Fruit fly (Drosophila melanogaster) whole organism, embryonic: ENCODE results near the gene CG14854.

Experiments used
- Atf6 ChIP-seq: fragments of 200-800 bp; sonication (Bioruptor generic); IDR thresholded peaks from 2 replicates; pipeline ENCODE4 v1.3.6; 2022; ENCODE audit warnings: missing biosample characterization, missing genetic modification characterization
- BtbVII ChIP-seq: fragments of 200-800 bp; sonication (Bioruptor generic); optimal IDR thresholded peaks from 3 replicates; lab custom pipeline; 2017; ENCODE audit warnings: missing biosample characterization, mild to moderate bottlenecking, missing genetic modification characterization
- CG10565 ChIP-seq: fragments of 200-800 bp; sonication (Bioruptor generic); optimal IDR thresholded peaks from 3 replicates; lab custom pipeline; 2016; ENCODE audit warnings: missing biosample characterization, mild to moderate bottlenecking, missing genetic modification characterization
- CG12299 ChIP-seq: fragments of 200-800 bp; sonication (Bioruptor generic); optimal IDR thresholded peaks from 2 replicates; lab custom pipeline; 2018; ENCODE audit warnings: missing biosample characterization, mild to moderate bottlenecking, missing genetic modification characterization
- CG13894 ChIP-seq: fragments of 200-800 bp; sonication (Bioruptor generic); optimal IDR thresholded peaks from 3 replicates; lab custom pipeline; 2018; ENCODE audit warnings: missing biosample characterization, mild to moderate bottlenecking, missing genetic modification characterization, moderate library complexity
- CG15011 ChIP-seq: fragments of 200-800 bp; sonication (Bioruptor generic); optimal IDR thresholded peaks from 3 replicates; lab custom pipeline; 2018; ENCODE audit warnings: missing biosample characterization, mild to moderate bottlenecking, missing genetic modification characterization
- CG15073 ChIP-seq: fragments of 200-800 bp; sonication (Bioruptor generic); optimal IDR thresholded peaks from 2 replicates; lab custom pipeline; 2016; ENCODE audit warnings: missing biosample characterization, missing genetic modification characterization
- CG30431 ChIP-seq: fragments of 200-800 bp; sonication (Bioruptor generic); optimal IDR thresholded peaks from 2 replicates; lab custom pipeline; 2017; ENCODE audit warnings: missing biosample characterization, missing genetic modification characterization
- CG31441 ChIP-seq: fragments of 200-800 bp; sonication (Bioruptor generic); IDR thresholded peaks from 2 replicates; pipeline ENCODE4 v1.3.6; 2022; ENCODE audit warnings: missing biosample characterization, missing genetic modification characterization
- CG43689 ChIP-seq: fragments of 200-800 bp; sonication (Bioruptor generic); IDR thresholded peaks from 2 replicates; pipeline ENCODE4 v1.3.6; 2022; ENCODE audit warnings: missing biosample characterization, missing genetic modification characterization
- CG6254 ChIP-seq: fragments of 200-800 bp; sonication (Bioruptor generic); optimal IDR thresholded peaks from 3 replicates; lab custom pipeline; 2017; ENCODE audit warnings: mild to moderate bottlenecking, missing biosample characterization, missing genetic modification reagents, missing genetic modification characterization
- CG7745 ChIP-seq: fragments of 200-800 bp; sonication (Bioruptor generic); optimal IDR thresholded peaks from 2 replicates; lab custom pipeline; 2018; ENCODE audit warnings: missing biosample characterization, mild to moderate bottlenecking, missing genetic modification characterization, moderate library complexity
- CG8290 ChIP-seq, 3 experiments: fragments of 200-800 bp; sonication (Bioruptor generic); optimal IDR thresholded peaks; 2 replicates each; lab custom pipeline; 2016 to 2019; ENCODE audit warnings: missing biosample characterization in 3 of 3, missing genetic modification characterization in 3 of 3, mild to moderate bottlenecking in 2 of 3, moderate library complexity in 1 of 3
- Dbx ChIP-seq: fragments of 200-800 bp; sonication (Bioruptor generic); IDR thresholded peaks from 3 replicates; pipeline ENCODE4 v1.3.6; 2022; ENCODE audit warnings: missing biosample characterization, missing genetic modification characterization
- Dip3 ChIP-seq: fragments of 200-800 bp; sonication (Bioruptor generic); optimal IDR thresholded peaks from 3 replicates; lab custom pipeline; 2016; ENCODE audit warnings: missing biosample characterization, missing genetic modification characterization
- Doc2 ChIP-seq: fragments of 200-800 bp; sonication (Bioruptor generic); IDR thresholded peaks from 2 replicates; pipeline ENCODE4 v1.3.6; 2022; ENCODE audit warnings: missing biosample characterization, missing genetic modification characterization
- E2f2 ChIP-seq: fragments of 200-800 bp; sonication (Bioruptor generic); IDR thresholded peaks from 2 replicates; pipeline ENCODE4 v1.3.6; 2022; ENCODE audit warnings: missing biosample characterization, missing genetic modification characterization
- Eip74EF ChIP-seq, 2 experiments: fragments of 200-800 bp in 1 of 2; fragments of >200 bp in 1 of 2; sonication (Bioruptor generic) in 1 of 2; optimal IDR thresholded peaks; 2 replicates each; lab custom pipeline; 2017 to 2019; ENCODE audit warnings: missing biosample characterization in 2 of 2, missing genetic modification characterization in 2 of 2, mild to moderate bottlenecking in 1 of 2, moderate library complexity in 1 of 2
- H15 ChIP-seq: fragments of 200-800 bp; sonication (Bioruptor generic); IDR thresholded peaks from 3 replicates; pipeline ENCODE4 v1.3.6; 2022; ENCODE audit warnings: missing biosample characterization, missing genetic modification characterization
- H2.0 ChIP-seq: fragments of 200-800 bp; sonication (Bioruptor generic); IDR thresholded peaks from 2 replicates; pipeline ENCODE4 v1.3.6; 2022; ENCODE audit warnings: missing biosample characterization, missing genetic modification characterization
- Hey ChIP-seq: fragments of 200-800 bp; sonication (Bioruptor generic); optimal IDR thresholded peaks from 3 replicates; lab custom pipeline; 2018; ENCODE audit warnings: missing biosample characterization, mild to moderate bottlenecking, missing genetic modification characterization
- HmgZ ChIP-seq: fragments of 200-800 bp; sonication (Bioruptor generic); optimal IDR thresholded peaks from 2 replicates; lab custom pipeline; 2018; ENCODE audit warnings: missing biosample characterization, mild to moderate bottlenecking, missing genetic modification characterization
- Lpt ChIP-seq: fragments of >200 bp; optimal IDR thresholded peaks from 2 replicates; lab custom pipeline; 2018; ENCODE audit warnings: missing biosample characterization, missing genetic modification characterization
- MBD-R2 ChIP-seq: fragments of 200-800 bp; sonication (Bioruptor generic); IDR thresholded peaks from 2 replicates; pipeline ENCODE4 v1.3.6; 2022; ENCODE audit warnings: missing biosample characterization, missing genetic modification characterization
- Mrtf ChIP-seq: fragments of 200-800 bp; sonication (Bioruptor generic); IDR thresholded peaks from 3 replicates; pipeline ENCODE4 v1.3.6; 2022; ENCODE audit warnings: missing biosample characterization, missing genetic modification characterization
- Myb ChIP-seq: fragments of 200-800 bp; sonication (Bioruptor generic); optimal IDR thresholded peaks from 2 replicates; lab custom pipeline; 2016; ENCODE audit warnings: missing biosample characterization, missing genetic modification characterization
- NfI ChIP-seq: fragments of 200-800 bp; sonication (Bioruptor generic); optimal IDR thresholded peaks from 3 replicates; lab custom pipeline; 2018; ENCODE audit warnings: missing biosample characterization, mild to moderate bottlenecking, missing genetic modification characterization, moderate library complexity
- Oaz ChIP-seq: fragments of 200-800 bp; sonication (Bioruptor generic); IDR thresholded peaks from 2 replicates; pipeline ENCODE4 v1.3.6; 2022; ENCODE audit warnings: missing biosample characterization, missing genetic modification characterization
- Ptx1 ChIP-seq: fragments of 200-800 bp; sonication (Bioruptor generic); IDR thresholded peaks from 2 replicates; pipeline ENCODE4 v1.3.6; 2022; ENCODE audit warnings: missing biosample characterization, missing genetic modification characterization
- Side ChIP-seq: fragments of 200-800 bp; sonication (Bioruptor generic); optimal IDR thresholded peaks from 2 replicates; lab custom pipeline; 2016; ENCODE audit warnings: missing biosample characterization, missing genetic modification characterization
- Sin3A ChIP-seq: fragments of >200 bp; optimal IDR thresholded peaks from 2 replicates; lab custom pipeline; 2018
- Sox102F ChIP-seq: fragments of 200-800 bp; sonication (Bioruptor generic); optimal IDR thresholded peaks from 2 replicates; lab custom pipeline; 2018; ENCODE audit warnings: missing biosample characterization, mild to moderate bottlenecking, missing genetic modification characterization, moderate library complexity
- TFAM ChIP-seq: fragments of 200-800 bp; sonication (Bioruptor generic); optimal IDR thresholded peaks from 2 replicates; lab custom pipeline; 2017; ENCODE audit warnings: missing biosample characterization, missing genetic modification characterization, inconsistent platforms
- Xrp1 ChIP-seq: fragments of 200-800 bp; sonication (Bioruptor generic); IDR thresholded peaks from 2 replicates; pipeline ENCODE4 v1.3.6; 2022; ENCODE audit warnings: missing biosample characterization, missing genetic modification characterization
- btn ChIP-seq: fragments of 200-800 bp; sonication (Bioruptor generic); optimal IDR thresholded peaks from 2 replicates; lab custom pipeline; 2016; ENCODE audit warnings: missing biosample characterization, missing genetic modification characterization
- fd3F ChIP-seq: fragments of 200-800 bp; sonication (Bioruptor generic); optimal IDR thresholded peaks from 2 replicates; lab custom pipeline; 2018; ENCODE audit warnings: missing biosample characterization, mild to moderate bottlenecking, missing genetic modification characterization, moderate library complexity
- h ChIP-seq: fragments of >200 bp; optimal IDR thresholded peaks from 2 replicates; lab custom pipeline; 2017
- jigr1 ChIP-seq: fragments of 200-800 bp; sonication (Bioruptor generic); IDR thresholded peaks from 3 replicates; pipeline ENCODE4 v1.3.6; 2022; ENCODE audit warnings: missing biosample characterization, missing genetic modification characterization
- ken ChIP-seq: fragments of 200-800 bp; sonication (Bioruptor generic); IDR thresholded peaks from 3 replicates; pipeline ENCODE4 v1.3.6; 2022; ENCODE audit warnings: missing biosample characterization, missing genetic modification characterization
- lilli ChIP-seq: fragments of 200-800 bp; sonication (Bioruptor generic); optimal IDR thresholded peaks from 3 replicates; lab custom pipeline; 2016; ENCODE audit warnings: missing biosample characterization, missing genetic modification characterization
- lmd ChIP-seq: fragments of 200-800 bp; sonication (Bioruptor generic); IDR thresholded peaks from 2 replicates; pipeline ENCODE4 v1.3.6; 2022; ENCODE audit warnings: missing biosample characterization, missing genetic modification characterization
- maf-S ChIP-seq: fragments of 200-800 bp; sonication (Bioruptor generic); optimal IDR thresholded peaks from 2 replicates; lab custom pipeline; 2016; ENCODE audit warnings: missing biosample characterization, missing genetic modification characterization
- mirr ChIP-seq: fragments of 200-800 bp; sonication (Bioruptor generic); optimal IDR thresholded peaks from 3 replicates; lab custom pipeline; 2018; ENCODE audit warnings: missing biosample characterization, mild to moderate bottlenecking, missing genetic modification characterization
- otp ChIP-seq: fragments of 200-800 bp; sonication (Bioruptor generic); IDR thresholded peaks from 3 replicates; pipeline ENCODE4, ENCODE4 v1.3.6; 2022; ENCODE audit warnings: missing biosample characterization, missing genetic modification characterization
- ranshi ChIP-seq: fragments of 200-800 bp; sonication (Bioruptor generic); IDR thresholded peaks from 2 replicates; pipeline ENCODE4 v1.3.6; 2022; ENCODE audit warnings: missing biosample characterization, missing genetic modification characterization
- sens-2 ChIP-seq: fragments of 200-800 bp; sonication (Bioruptor generic); IDR thresholded peaks from 2 replicates; pipeline ENCODE4 v1.3.6; 2022; ENCODE audit warnings: missing biosample characterization, missing genetic modification characterization
- slou ChIP-seq: fragments of 200-800 bp; sonication (Bioruptor generic); optimal IDR thresholded peaks from 3 replicates; lab custom pipeline; 2016; ENCODE audit warnings: missing biosample characterization, missing genetic modification characterization
- sr ChIP-seq: fragments of 200-800 bp; sonication (Bioruptor generic); IDR thresholded peaks from 3 replicates; pipeline ENCODE4 v1.3.6; 2022; ENCODE audit warnings: missing biosample characterization, missing genetic modification characterization
- tgo ChIP-seq: fragments of 200-800 bp; sonication (Bioruptor generic); IDR thresholded peaks from 3 replicates; pipeline ENCODE4 v1.3.6; 2022; ENCODE audit warnings: missing biosample characterization, missing genetic modification characterization
- tio ChIP-seq: fragments of 200-800 bp; sonication (Bioruptor generic); optimal IDR thresholded peaks from 2 replicates; lab custom pipeline; 2017; ENCODE audit warnings: missing biosample characterization, missing genetic modification characterization, inconsistent platforms
- wdn ChIP-seq: fragments of 200-800 bp; sonication (Bioruptor generic); IDR thresholded peaks from 2 replicates; pipeline ENCODE4 v1.3.6; 2022; ENCODE audit warnings: missing biosample characterization, missing genetic modification characterization

Gene CG14854

dm6 chr3R:14608892-14609692 is 49.2 kb upstream of the CG14854 start, which contains the start of gene CG14853 (continued):
- no peak for TF ChIP-seq maf-S
- TF ChIP-seq Side (GFP tag; lab: Kevin White, UChicago) = no peak
- peak; percentile 76 for TF ChIP-seq Ptx1 (GFP tag; lab: Robert Waterston, UW)
- peak; percentile 56 for TF ChIP-seq CG30431 (GFP tag; lab: Kevin White, UChicago)
- TF ChIP-seq Sin3A (lab: Kevin White, UChicago) = no peak
- TF ChIP-seq sens-2 (GFP tag; lab: Robert Waterston, UW) = peak; percentile 65
- TF ChIP-seq HmgZ = peak; percentile 71
- TF ChIP-seq Sox102F = peak; percentile 97
- peak; percentile 78 for TF ChIP-seq mirr
- peak; percentile 67; the same call in 1 of the 2 replicates for TF ChIP-seq E2f2 (GFP tag; lab: Robert Waterston, UW)
- peak; percentile 79 for TF ChIP-seq tio (GFP tag; lab: Kevin White, UChicago)
- TF ChIP-seq CG10565 = no peak
- TF ChIP-seq Eip74EF (GFP tag; optimal IDR thresholded peaks at IDR 0.05; lab: Kevin White, UChicago) = peak in 1 of 2 experiments; percentile 80
- peak; percentile 68 for TF ChIP-seq slou (GFP tag; lab: Kevin White, UChicago)
- peak; percentile 60; the same call in 2 of the 3 replicates for TF ChIP-seq sr (GFP tag; lab: Robert Waterston, UW)
- TF ChIP-seq lmd (GFP tag; lab: Robert Waterston, UW) = peak; percentile 78
- no peak for TF ChIP-seq Lpt (GFP tag; lab: Kevin White, UChicago)
- no peak for TF ChIP-seq MBD-R2
- TF ChIP-seq CG6254 = peak; percentile 63
- no peak for TF ChIP-seq Doc2 (GFP tag; lab: Robert Waterston, UW)
- peak; percentile 1 for TF ChIP-seq CG13894 (tag; lab: Kevin White, UChicago)
- peak; percentile 62 for TF ChIP-seq btn
- TF ChIP-seq TFAM (GFP tag; lab: Kevin White, UChicago) = no peak
- no peak for TF ChIP-seq jigr1 (GFP tag; lab: Robert Waterston, UW)
- TF ChIP-seq CG15073 = no peak
- TF ChIP-seq Oaz (GFP tag; lab: Robert Waterston, UW) = peak; percentile 45; the same call in 1 of the 2 replicates
- TF ChIP-seq NfI (GFP tag; lab: Kevin White, UChicago) = peak; percentile 75
- TF ChIP-seq H15 (GFP tag; lab: Robert Waterston, UW) = peak; percentile 56
- peak; percentile 71; the same call in 2 of the 3 replicates for TF ChIP-seq tgo (GFP tag; lab: Robert Waterston, UW)
- TF ChIP-seq CG12299 (tag; lab: Kevin White, UChicago) = no peak
- peak; percentile 81 for TF ChIP-seq fd3F (GFP tag; lab: Kevin White, UChicago)
- TF ChIP-seq CG15011 (GFP tag; lab: Kevin White, UChicago) = peak; percentile 54
- no peak for TF ChIP-seq h (lab: Kevin White, UChicago)
- no peak for TF ChIP-seq Myb (GFP tag; lab: Kevin White, UChicago)
- TF ChIP-seq Dip3 (GFP tag; lab: Kevin White, UChicago) = no peak
- no peak for TF ChIP-seq Dbx (GFP tag; lab: Robert Waterston, UW)
- peak; percentile 40 for TF ChIP-seq otp (GFP tag; lab: Robert Waterston, UW)
- peak; percentile 38; the same call in 1 of the 3 replicates for TF ChIP-seq ken (GFP tag; lab: Robert Waterston, UW)
- TF ChIP-seq CG31441 (GFP tag; lab: Robert Waterston, UW) = peak; percentile 89
- 0 out of 2 replicates have a peak, but pooled peaks have one; percentile 5 for TF ChIP-seq wdn (GFP tag; lab: Robert Waterston, UW)
- no peak for TF ChIP-seq CG7745 (tag; lab: Kevin White, UChicago)
- peak; percentile 34 for TF ChIP-seq Hey (tag; lab: Kevin White, UChicago)
- TF ChIP-seq BtbVII = peak; percentile 62
- TF ChIP-seq CG8290 (GFP tag; optimal IDR thresholded peaks at IDR 0.05; lab: Kevin White, UChicago) = peak; percentile 15
- peak; percentile 50 to 82 for TF ChIP-seq CG8290 (tag; optimal IDR thresholded peaks at IDR 0.05; lab: Kevin White, UChicago)
- peak; percentile 58 for TF ChIP-seq CG43689 (GFP tag; lab: Robert Waterston, UW)
- TF ChIP-seq H2.0 (GFP tag; lab: Robert Waterston, UW) = peak; percentile 75
- TF ChIP-seq Atf6 = peak; percentile 88
- TF ChIP-seq ranshi (GFP tag; lab: Robert Waterston, UW) = peak; percentile 74
- peak; percentile 70 for TF ChIP-seq lilli (GFP tag; lab: Kevin White, UChicago)
- peak; percentile 84 for TF ChIP-seq Xrp1 (GFP tag; lab: Robert Waterston, UW)
- peak; percentile 75 for TF ChIP-seq Mrtf (GFP tag; lab: Robert Waterston, UW)
